Fruit fly (Drosophila melanogaster) whole organism, wandering third instar larva: Measurements from ENCODE around the gene CLIP-190.
A peak's percentile ranks its signal among the peaks of the same experiment; 100 is the strongest.

Experiments
- Abd-B ChIP-seq: fragments of >200 bp; optimal IDR thresholded peaks from 2 replicates; lab custom pipeline; 2017; ENCODE audit warnings: missing biosample characterization, missing genetic modification characterization
- CG32264 ChIP-seq: fragments of 200-800 bp; sonication (Bioruptor generic); optimal IDR thresholded peaks from 2 replicates; lab custom pipeline; 2016; ENCODE audit warnings: missing biosample characterization, missing genetic modification characterization
- CG9705 ChIP-seq: fragments of 200-800 bp; sonication (Bioruptor generic); optimal IDR thresholded peaks from 2 replicates; lab custom pipeline; 2018; ENCODE audit warnings: missing biosample characterization, mild to moderate bottlenecking, missing genetic modification characterization
- CrebA ChIP-seq: fragments of 200-800 bp; sonication (Bioruptor generic); optimal IDR thresholded peaks from 2 replicates; lab custom pipeline; 2016; ENCODE audit warnings: missing biosample characterization, mild to moderate bottlenecking, missing genetic modification characterization, borderline replicate concordance
- Dfd ChIP-seq: fragments of >200 bp; optimal IDR thresholded peaks from 2 replicates; lab custom pipeline; 2017; ENCODE audit warnings: missing biosample characterization, missing genetic modification characterization
- Dif ChIP-seq: fragments of 200-275, 200-300 bp; sonication (Bioruptor generic); optimal IDR thresholded peaks from 2 replicates; lab custom pipeline; 2018; ENCODE audit warnings: missing biosample characterization, missing genetic modification characterization; ENCODE audit not compliant: partially characterized antibody
- GATAd ChIP-seq: sonication (Bioruptor generic); optimal IDR thresholded peaks from 2 replicates; lab custom pipeline; 2016; ENCODE audit warnings: missing biosample characterization, missing genetic modification characterization
- HLH106 ChIP-seq: fragments of 200-800 bp; optimal IDR thresholded peaks from 3 replicates; lab custom pipeline; 2019; ENCODE audit warnings: missing biosample characterization, mild to moderate bottlenecking, missing genetic modification characterization, moderate library complexity
- Hnf4 ChIP-seq: fragments of 200-800 bp; sonication (Bioruptor generic); optimal IDR thresholded peaks from 2 replicates; lab custom pipeline; 2016; ENCODE audit warnings: missing biosample characterization, mild to moderate bottlenecking, missing genetic modification characterization
- Hr78 ChIP-seq: fragments of >200 bp; optimal IDR thresholded peaks from 2 replicates; lab custom pipeline; 2017; ENCODE audit warnings: missing biosample characterization, missing genetic modification characterization
- Hr83 ChIP-seq: fragments of 200-300 bp; sonication (Bioruptor generic); optimal IDR thresholded peaks from 2 replicates; lab custom pipeline; 2016; ENCODE audit warnings: missing biosample characterization, mild to moderate bottlenecking, missing genetic modification characterization, moderate library complexity; ENCODE audit not compliant: poor library complexity, severe bottlenecking
- Jra ChIP-seq: sonication (Bioruptor generic); optimal IDR thresholded peaks from 2 replicates; lab custom pipeline; 2016; ENCODE audit warnings: missing biosample characterization, missing genetic modification characterization
- Mio ChIP-seq: sonication (Bioruptor generic); optimal IDR thresholded peaks from 2 replicates; lab custom pipeline; 2016; ENCODE audit warnings: missing biosample characterization, missing genetic modification characterization
- Myc ChIP-seq: fragments of >200 bp; optimal IDR thresholded peaks from 2 replicates; lab custom pipeline; 2017
- N ChIP-seq: fragments of >200 bp; optimal IDR thresholded peaks from 2 replicates; lab custom pipeline; 2018; ENCODE audit warnings: missing biosample characterization, missing external identifiers, missing genetic modification characterization
- OdsH ChIP-seq: fragments of 200-800 bp; sonication (Bioruptor generic); optimal IDR thresholded peaks from 2 replicates; lab custom pipeline; 2016; ENCODE audit warnings: missing biosample characterization, mild to moderate bottlenecking, missing genetic modification characterization
- Rel ChIP-seq, 2 experiments: fragments of 200-800 bp; sonication (Bioruptor generic) in 1 of 2; optimal IDR thresholded peaks; 2 replicates in 1 of 2; 3 replicates in 1 of 2; lab custom pipeline; 2016 to 2019; ENCODE audit warnings: mild to moderate bottlenecking in 2 of 2, missing biosample characterization in 2 of 2, missing genetic modification characterization in 2 of 2, moderate library complexity in 1 of 2
- Sp1 ChIP-seq: fragments of 200-800 bp; sonication (Bioruptor generic); optimal IDR thresholded peaks from 3 replicates; lab custom pipeline; 2019; ENCODE audit warnings: missing biosample characterization, mild to moderate bottlenecking, missing genetic modification characterization, moderate library complexity
- Vsx2 ChIP-seq: fragments of 200-300, 225-300 bp; sonication (Bioruptor generic); optimal IDR thresholded peaks from 2 replicates; lab custom pipeline; 2018; ENCODE audit warnings: missing biosample characterization, missing genetic modification characterization; ENCODE audit not compliant: partially characterized antibody
- br ChIP-seq: fragments of 200-800 bp; sonication (Bioruptor generic); optimal IDR thresholded peaks from 2 replicates; lab custom pipeline; 2016; ENCODE audit warnings: missing biosample characterization, missing genetic modification characterization
- brk ChIP-seq: fragments of 200-800 bp; sonication (Bioruptor generic); optimal IDR thresholded peaks from 2 replicates; lab custom pipeline; 2016; ENCODE audit warnings: missing biosample characterization, mild to moderate bottlenecking, missing genetic modification characterization
- dl ChIP-seq, 2 experiments: fragments of 175-275, 200-275 bp in 1 of 2; fragments of 200-275 bp in 1 of 2; sonication (Bioruptor generic); optimal IDR thresholded peaks; lab custom pipeline; 2018; ENCODE audit warnings: mild to moderate bottlenecking in 2 of 2, missing biosample characterization in 2 of 2, missing genetic modification characterization in 2 of 2, moderate library complexity in 2 of 2; ENCODE audit not compliant: partially characterized antibody in 2 of 2, insufficient read depth in 1 of 2
- dmrt93B ChIP-seq: fragments of 200-800 bp; sonication (Bioruptor generic); optimal IDR thresholded peaks from 2 replicates; lab custom pipeline; 2018; ENCODE audit warnings: missing biosample characterization, mild to moderate bottlenecking, missing genetic modification characterization
- dsf ChIP-seq: sonication (Bioruptor generic); optimal IDR thresholded peaks from 2 replicates; lab custom pipeline; 2016; ENCODE audit warnings: missing biosample characterization, missing genetic modification characterization, borderline replicate concordance
- ey ChIP-seq: fragments of 200-800 bp; sonication (Bioruptor generic); optimal IDR thresholded peaks from 2 replicates; lab custom pipeline; 2016; ENCODE audit warnings: missing biosample characterization, missing genetic modification characterization
- foxo ChIP-seq, 2 experiments: fragments of 200-800 bp; sonication (Bioruptor generic); optimal IDR thresholded peaks; 2 replicates in 1 of 2; 3 replicates in 1 of 2; lab custom pipeline; 2016 to 2017; ENCODE audit warnings: missing biosample characterization in 2 of 2, missing genetic modification characterization in 2 of 2
- fru ChIP-seq: fragments of 200-800 bp; sonication (Bioruptor generic); optimal IDR thresholded peaks from 3 replicates; lab custom pipeline; 2016; ENCODE audit warnings: missing biosample characterization, mild to moderate bottlenecking, missing genetic modification characterization
- h ChIP-seq: fragments of 200-800 bp; sonication (Bioruptor generic); optimal IDR thresholded peaks from 3 replicates; lab custom pipeline; 2016; ENCODE audit warnings: missing biosample characterization, mild to moderate bottlenecking, missing genetic modification characterization
- jim ChIP-seq: fragments of 175-275, 200-325 bp; sonication (Bioruptor generic); optimal IDR thresholded peaks from 2 replicates; lab custom pipeline; 2016; ENCODE audit warnings: missing biosample characterization, mild to moderate bottlenecking, missing genetic modification characterization
- lola ChIP-seq: fragments of >200 bp; optimal IDR thresholded peaks from 2 replicates; lab custom pipeline; 2017; ENCODE audit warnings: missing biosample characterization, missing genetic modification characterization
- pan ChIP-seq: fragments of >200 bp; optimal IDR thresholded peaks from 2 replicates; lab custom pipeline; 2017
- psq ChIP-seq: fragments of 200-800 bp; sonication (Bioruptor generic); optimal IDR thresholded peaks from 3 replicates; lab custom pipeline; 2017; ENCODE audit warnings: missing biosample characterization, mild to moderate bottlenecking, missing genetic modification characterization, moderate library complexity
- rgr ChIP-seq: fragments of 200-800 bp; sonication (Bioruptor generic); optimal IDR thresholded peaks from 3 replicates; lab custom pipeline; 2016; ENCODE audit warnings: missing biosample characterization, mild to moderate bottlenecking, missing genetic modification characterization
- sage ChIP-seq: fragments of 200-800 bp; sonication (Bioruptor generic); optimal IDR thresholded peaks from 2 replicates; lab custom pipeline; 2016; ENCODE audit warnings: missing biosample characterization, mild to moderate bottlenecking, missing genetic modification characterization
- sv ChIP-seq: fragments of 200-800 bp; sonication (Bioruptor generic); optimal IDR thresholded peaks from 3 replicates; lab custom pipeline; 2016; ENCODE audit warnings: missing biosample characterization, missing genetic modification characterization
- tai ChIP-seq: sonication (Bioruptor generic); optimal IDR thresholded peaks from 2 replicates; lab custom pipeline; 2016; ENCODE audit warnings: missing biosample characterization, missing genetic modification characterization
- usp ChIP-seq: fragments of >200 bp; optimal IDR thresholded peaks from 2 replicates; lab custom pipeline; 2017; ENCODE audit warnings: missing biosample characterization, missing genetic modification characterization
- woc ChIP-seq: sonication (Bioruptor generic); optimal IDR thresholded peaks from 2 replicates; lab custom pipeline; 2016; ENCODE audit warnings: missing biosample characterization, mild to moderate bottlenecking, missing genetic modification characterization

Gene CLIP-190

dm6 chr2L:17390782-17391181 lies 6.3 kb downstream of the CLIP-190 start:
- TF ChIP-seq GATAd (no peak), Vsx2 (no peak), Hr83 (peak; percentile 17), Abd-B (GFP tag; lab: Kevin White, UChicago) (no peak), foxo (GFP tag; optimal IDR thresholded peaks at IDR 0.05; lab: Kevin White, UChicago) (no peak), sv (GFP tag; lab: Kevin White, UChicago) (no peak), brk (GFP tag; lab: Kevin White, UChicago) (no peak)

DNA sequence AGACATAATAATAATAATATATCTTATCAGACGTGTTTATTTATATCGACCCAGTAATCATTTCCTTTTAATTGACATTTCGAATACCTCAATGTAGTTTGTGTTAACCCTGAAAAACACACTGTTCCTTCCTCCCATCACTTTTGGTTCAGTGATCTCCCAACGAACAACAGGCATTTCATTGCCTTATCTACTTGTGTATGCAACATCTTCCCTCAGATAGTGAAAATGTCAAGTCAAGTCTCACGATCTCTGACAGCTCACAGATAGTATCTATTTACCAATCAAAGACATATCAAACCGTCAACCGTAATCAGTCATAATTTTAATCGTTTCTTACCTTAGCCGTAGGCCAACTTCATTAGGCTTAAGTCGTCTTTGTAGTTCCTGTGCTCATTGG lies 10.4 kb downstream of the CLIP-190 start:
- no peak for TF ChIP-seq jim (GFP tag; lab: Kevin White, UChicago)
- TF ChIP-seq tai, result no peak
- no peak for TF ChIP-seq GATAd
- TF ChIP-seq dmrt93B, result no peak
- TF ChIP-seq pan (lab: Kevin White, UChicago), result no peak
- TF ChIP-seq Hr83, result no peak
- no peak for TF ChIP-seq brk (GFP tag; lab: Kevin White, UChicago)
- no peak for TF ChIP-seq Abd-B (GFP tag; lab: Kevin White, UChicago)
- no peak for TF ChIP-seq Myc (lab: Kevin White, UChicago)
- TF ChIP-seq Dif, result no peak
- no peak for TF ChIP-seq br (GFP tag; lab: Kevin White, UChicago)
- TF ChIP-seq, all 38 proteins: peak for 0

dm6 chr2L:17397372-17397771 lies 12.9 kb downstream of the CLIP-190 start:
- TF ChIP-seq br (GFP tag; lab: Kevin White, UChicago) (no peak), Hr83 (no peak)

dm6 chr2L:17402493-17402892 lies 18.0 kb downstream of the CLIP-190 start:
- TF ChIP-seq foxo (GFP tag; optimal IDR thresholded peaks at IDR 0.05; lab: Kevin White, UChicago), result no peak
- no peak for TF ChIP-seq Jra (GFP tag; lab: Kevin White, UChicago)
- TF ChIP-seq Mio (GFP tag; lab: Kevin White, UChicago), result no peak
- peak; percentile 93 for TF ChIP-seq Dfd (GFP tag; lab: Kevin White, UChicago)
- TF ChIP-seq, all 38 proteins: peak for 1

DNA sequence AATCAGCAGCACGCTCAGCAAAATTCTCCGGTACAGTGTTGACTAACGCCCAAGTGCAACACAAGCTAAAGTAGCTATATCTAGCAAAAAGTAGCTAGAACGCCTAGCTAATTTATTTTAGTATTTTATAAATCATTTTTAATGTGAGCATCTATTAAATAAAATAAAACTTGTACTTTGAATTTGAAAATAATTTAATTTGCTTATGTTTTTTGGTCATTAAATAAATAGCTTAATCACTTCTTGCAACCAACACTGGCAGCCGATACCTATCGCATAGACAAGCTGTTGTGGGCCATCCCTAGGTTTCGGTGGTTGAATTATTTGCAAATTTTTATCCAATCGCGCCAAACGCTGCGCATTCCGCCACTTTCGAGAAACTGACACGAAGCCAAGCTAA lies 25.9 kb downstream of the CLIP-190 start, which contains the start of the genes Polr2J and CG15141:
Gene Polr2J (minus strand): TSS at position 49 of the 400 bp plus-strand sequence.
Gene CG15141 (plus strand): TSS at position 284 of the 400 bp plus-strand sequence.
- no peak for TF ChIP-seq Mio (GFP tag; lab: Kevin White, UChicago)
- TF ChIP-seq dmrt93B, result peak; percentile 61
- TF ChIP-seq h (GFP tag; lab: Kevin White, UChicago), result peak; percentile 83
- peak; percentile 81 for TF ChIP-seq Hnf4
- TF ChIP-seq usp (GFP tag; lab: Kevin White, UChicago), result no peak
- peak; percentile 6 for TF ChIP-seq Dif
- no peak for TF ChIP-seq brk (GFP tag; lab: Kevin White, UChicago)
- no peak for TF ChIP-seq dl (GFP tag; optimal IDR thresholded peaks at IDR 0.05; lab: Kevin White, UChicago; ENCODE audit: insufficient read depth in 1 of 2, partially characterized antibody in 2 of 2)
- TF ChIP-seq sage (GFP tag; lab: Kevin White, UChicago), result no peak
- peak; percentile 66 for TF ChIP-seq dsf (GFP tag; lab: Kevin White, UChicago)
- peak in 1 of 2 experiments; percentile 85 for TF ChIP-seq foxo (GFP tag; optimal IDR thresholded peaks at IDR 0.05; lab: Kevin White, UChicago)
- peak; percentile 84 for TF ChIP-seq rgr (GFP tag; lab: Kevin White, UChicago)
- peak; percentile 69 for TF ChIP-seq OdsH
- no peak for TF ChIP-seq N (GFP tag; lab: Kevin White, UChicago)
- TF ChIP-seq CrebA (GFP tag; lab: Kevin White, UChicago), result no peak
- peak; percentile 85 for TF ChIP-seq fru
- no peak for TF ChIP-seq Rel (GFP tag; optimal IDR thresholded peaks at IDR 0.05; lab: Kevin White, UChicago)
- peak; percentile 78 for TF ChIP-seq Rel (tag; optimal IDR thresholded peaks at IDR 0.05; lab: Kevin White, UChicago)
- peak; percentile 89 for TF ChIP-seq Myc (lab: Kevin White, UChicago)
- peak; percentile 69 for TF ChIP-seq ey (GFP tag; lab: Kevin White, UChicago)
- peak; percentile 83 for TF ChIP-seq woc (GFP tag; lab: Kevin White, UChicago)
- no peak for TF ChIP-seq jim (GFP tag; lab: Kevin White, UChicago)
- TF ChIP-seq br (GFP tag; lab: Kevin White, UChicago), result peak; percentile 79
- TF ChIP-seq CG32264 (GFP tag; lab: Kevin White, UChicago), result peak; percentile 55
- no peak for TF ChIP-seq Vsx2
- peak; percentile 79 for TF ChIP-seq GATAd
- TF ChIP-seq CG9705 (GFP tag; lab: Kevin White, UChicago), result peak; percentile 68
- no peak for TF ChIP-seq Dfd (GFP tag; lab: Kevin White, UChicago)
- TF ChIP-seq sv (GFP tag; lab: Kevin White, UChicago), result peak; percentile 86
- no peak for TF ChIP-seq Abd-B (GFP tag; lab: Kevin White, UChicago)
- no peak for TF ChIP-seq lola (GFP tag; lab: Kevin White, UChicago)
- no peak for TF ChIP-seq Hr83
- TF ChIP-seq psq (GFP tag; lab: Kevin White, UChicago), result peak; percentile 79
- peak; percentile 81 for TF ChIP-seq HLH106
- no peak for TF ChIP-seq Sp1 (GFP tag; lab: Kevin White, UChicago)
- no peak for TF ChIP-seq tai
- no peak for TF ChIP-seq Hr78 (GFP tag; lab: Kevin White, UChicago)
- no peak for TF ChIP-seq pan (lab: Kevin White, UChicago)
- TF ChIP-seq Jra (GFP tag; lab: Kevin White, UChicago), result peak; percentile 83
